Worm (Caenorhabditis elegans): ENCODE measurements around the gene cgh-1.

The cgh-1 gene

ce11 chrIII:7494850-7495314 is 2.8 kb downstream of the cgh-1 start (continued):
- TF ChIP-seq unc-62 (GFP tag; optimal IDR thresholded peaks at IDR 0.05) = no peak
- TF ChIP-seq aptf-3 (GFP tag; IDR thresholded peaks at IDR 0.05) = 0 out of 2 replicates have a peak, but pooled peaks have one; percentile 7
- TF ChIP-seq F55B11.4 (tag; optimal IDR thresholded peaks at IDR 0.05; ENCODE audit: borderline replicate concordance, insufficient read depth) = no peak
- no peak for TF ChIP-seq sea-2 (GFP tag; IDR thresholded peaks at IDR 0.05)
- peak; percentile 90 for TF ChIP-seq chd-7 (tag; optimal IDR thresholded peaks at IDR 0.05)
- TF ChIP-seq Y53G8AR.9 (GFP tag; conservative IDR thresholded peaks at IDR 0.05) = peak; percentile 85
- peak; percentile 90; the same call in 1 of the 2 replicates for TF ChIP-seq ceh-58 (GFP tag; IDR thresholded peaks at IDR 0.05)
- no peak for TF ChIP-seq attf-3 (GFP tag; conservative IDR thresholded peaks at IDR 0.05)
- TF ChIP-seq athp-1 (tag; optimal IDR thresholded peaks at IDR 0.05) = peak; percentile 80
- no peak; the same call in 1 of the 2 replicates for TF ChIP-seq lin-26 (GFP tag; IDR thresholded peaks at IDR 0.05)
- no peak for TF ChIP-seq K12H6.12 (tag; optimal IDR thresholded peaks at IDR 0.05)
- no peak for TF ChIP-seq lag-1 (GFP tag; IDR thresholded peaks at IDR 0.05)
- no peak for TF ChIP-seq mel-28 (tag; optimal IDR thresholded peaks at IDR 0.05; ENCODE audit: borderline replicate concordance)
- TF ChIP-seq mes-4 (tag; optimal IDR thresholded peaks at IDR 0.05) = no peak
- no peak for TF ChIP-seq madf-10 (tag; optimal IDR thresholded peaks at IDR 0.05)
- no peak for TF ChIP-seq Y53F4B.3 (GFP tag; IDR thresholded peaks at IDR 0.05)
- peak; percentile 47 for TF ChIP-seq somi-1 (GFP tag; optimal IDR thresholded peaks at IDR 0.05)
- TF ChIP-seq T26A5.8 (tag; optimal IDR thresholded peaks at IDR 0.05) = peak; percentile 41
- TF ChIP-seq hsf-1 (GFP tag; IDR thresholded peaks at IDR 0.05) = peak; percentile 70
- 0 out of 2 replicates have a peak, but pooled peaks have one; percentile 5 for TF ChIP-seq bed-1 (GFP tag; IDR thresholded peaks at IDR 0.05)
- no peak for TF ChIP-seq akir-1 (GFP tag; optimal IDR thresholded peaks at IDR 0.05)
- peak; percentile 94 for TF ChIP-seq nfya-2 (GFP tag; IDR thresholded peaks at IDR 0.05)
- TF ChIP-seq hrde-1 (tag; optimal IDR thresholded peaks at IDR 0.05; ENCODE audit: borderline replicate concordance) = peak; percentile 97
- no peak for TF ChIP-seq let-607 (tag; optimal IDR thresholded peaks at IDR 0.05)
- TF ChIP-seq lin-40 (tag; optimal IDR thresholded peaks at IDR 0.05) = peak; percentile 14
- TF ChIP-seq egl-44 (GFP tag; IDR thresholded peaks at IDR 0.05) = no peak
- peak; percentile 69; the same call in 1 of the 2 replicates for TF ChIP-seq Y79H2A.3 (GFP tag; conservative IDR thresholded peaks at IDR 0.05)
- peak; percentile 51; the same call in 1 of the 2 replicates for TF ChIP-seq rcor-1 (GFP tag; IDR thresholded peaks at IDR 0.05)
- no peak for TF ChIP-seq gei-17 (GFP tag; optimal IDR thresholded peaks at IDR 0.05)
- no peak for TF ChIP-seq snpc-4 (GFP tag; optimal IDR thresholded peaks at IDR 0.05)
- peak in 1 of 4 experiments; percentile 38 for TF ChIP-seq snpc-4 (tag; optimal IDR thresholded peaks at IDR 0.05)
- TF ChIP-seq hmg-1.2 (GFP tag; IDR thresholded peaks at IDR 0.05) = peak; percentile 34
- no peak for TF ChIP-seq ztf-22 (GFP tag; optimal IDR thresholded peaks at IDR 0.05)
- TF ChIP-seq pha-4 (tag; optimal IDR thresholded peaks at IDR 0.05) = no peak
- no peak for TF ChIP-seq F22D6.2 (tag; optimal IDR thresholded peaks at IDR 0.05)
- peak; percentile 21 for TF ChIP-seq snpc-1.3 (tag; optimal IDR thresholded peaks at IDR 0.05; ENCODE audit: insufficient read depth)
- TF ChIP-seq B0035.1 (tag; optimal IDR thresholded peaks at IDR 0.05) = peak; percentile 51
- no peak for TF ChIP-seq bed-2 (GFP tag; IDR thresholded peaks at IDR 0.05)
- no peak for TF ChIP-seq nfya-1 (tag; optimal IDR thresholded peaks at IDR 0.05; ENCODE audit: borderline replicate concordance, insufficient read depth)
- TF ChIP-seq F49E8.2 (tag; optimal IDR thresholded peaks at IDR 0.05; ENCODE audit: insufficient read depth) = peak; percentile 66
- no peak for TF ChIP-seq sptf-2 (GFP tag; optimal IDR thresholded peaks at IDR 0.05)
- TF ChIP-seq attf-5 (GFP tag; optimal IDR thresholded peaks at IDR 0.05) = peak; percentile 11
- no peak for TF ChIP-seq snpc-1.1 (tag; optimal IDR thresholded peaks at IDR 0.05; ENCODE audit: insufficient read depth)
- TF ChIP-seq Y56A3A.18 (GFP tag; IDR thresholded peaks at IDR 0.05) = peak; percentile 81
- TF ChIP-seq ets-4 (GFP tag; optimal IDR thresholded peaks at IDR 0.05) = no peak
- TF ChIP-seq B0261.1 (tag; optimal IDR thresholded peaks at IDR 0.05) = peak; percentile 34
- TF ChIP-seq F37B4.10 (GFP tag; IDR thresholded peaks at IDR 0.05) = no peak
